Worm (Caenorhabditis elegans) whole organism, L4/young adult: ENCODE results near the gene F26H11.4.

Source experiments
- W03F9.2 ChIP-seq: fragments of 150-350 bp; optimal IDR thresholded peaks from 2 replicates; lab custom pipeline; 2014; ENCODE audit warnings: missing biosample characterization, missing genetic modification characterization
- him-1 ChIP-seq: sonication (generic microtip); optimal IDR thresholded peaks from 2 replicates; lab custom pipeline; 2016; ENCODE audit warnings: missing genotype, missing genetic modification reagents, missing genetic modification characterization, missing compliant biosample characterization

- TF ChIP-seq him-1 (tag; lab: Kevin White, UChicago) (no peak), W03F9.2 (tag; lab: Kevin White, UChicago) (no peak)
Measured at ce11 chrII:14433712-14434352, 25.4 kb downstream of the F26H11.4 start.
